Worm (Caenorhabditis elegans) whole organism, L3 larva: ENCODE data around the gene srlf-3.

Experiments
- R02D3.7 ChIP-seq: fragments of 150-350 bp; optimal IDR thresholded peaks from 2 replicates; lab custom pipeline; 2014; ENCODE audit warnings: missing biosample characterization, missing genetic modification characterization
- ZK546.5 ChIP-seq: sonication (generic microtip); optimal IDR thresholded peaks from 2 replicates; lab custom pipeline; 2017; ENCODE audit warnings: missing biosample characterization, missing genetic modification characterization
- aly-2 ChIP-seq: fragments of 150-350 bp; optimal IDR thresholded peaks from 2 replicates; lab custom pipeline; 2014; ENCODE audit warnings: missing biosample characterization, missing genetic modification characterization
- ama-1 ChIP-seq: fragments of 150-350 bp; optimal IDR thresholded peaks from 2 replicates; lab custom pipeline; 2018
- ceh-16 ChIP-seq: sonication (generic microtip); optimal IDR thresholded peaks from 2 replicates; lab custom pipeline; 2017; ENCODE audit warnings: missing biosample characterization, missing genetic modification characterization
- ceh-28 ChIP-seq: fragments of 150-350 bp; optimal IDR thresholded peaks from 2 replicates; lab custom pipeline; 2014; ENCODE audit warnings: missing biosample characterization, missing genetic modification reagents, missing genetic modification characterization
- ceh-82 ChIP-seq: fragments of 150-350 bp; optimal IDR thresholded peaks from 2 replicates; lab custom pipeline; 2014; ENCODE audit warnings: missing biosample characterization, missing genetic modification characterization
- ceh-9 ChIP-seq: sonication (generic microtip); optimal IDR thresholded peaks from 2 replicates; lab custom pipeline; 2018; ENCODE audit warnings: missing biosample characterization, missing genetic modification characterization
- daf-12 ChIP-seq: fragments of 150-350 bp; optimal IDR thresholded peaks from 2 replicates; lab custom pipeline; 2014; ENCODE audit warnings: missing biosample characterization, missing genetic modification reagents, missing genetic modification characterization
- egl-27 ChIP-seq: sonication (generic microtip); optimal IDR thresholded peaks from 4 replicates; lab custom pipeline; 2017; ENCODE audit warnings: missing biosample characterization, missing genetic modification reagents, missing genetic modification characterization
- elt-1 ChIP-seq: fragments of 150-350 bp; optimal IDR thresholded peaks from 2 replicates; lab custom pipeline; 2014; ENCODE audit warnings: missing biosample characterization, missing genetic modification characterization
- elt-2 ChIP-seq: sonication (generic microtip); optimal IDR thresholded peaks from 2 replicates; lab custom pipeline; 2016; ENCODE audit warnings: missing genetic modification reagents, mild to moderate bottlenecking, missing genetic modification characterization, missing compliant biosample characterization
- elt-3 ChIP-seq, 3 experiments: fragments of 150-350 bp in 1 of 3; sonication (generic microtip) in 2 of 3; optimal IDR thresholded peaks; 2 replicates in 2 of 3; 4 replicates in 1 of 3; lab custom pipeline; 2014 to 2017; ENCODE audit warnings: missing biosample characterization in 3 of 3, missing genetic modification characterization in 3 of 3
- eor-1 ChIP-seq, 2 experiments: fragments of 150-350 bp; optimal IDR thresholded peaks; 2 replicates each; lab custom pipeline; 2014 to 2018; ENCODE audit warnings: missing biosample characterization in 2 of 2, missing genetic modification characterization in 2 of 2
- fkh-10 ChIP-seq: sonication (generic microtip); optimal IDR thresholded peaks from 2 replicates; lab custom pipeline; 2017; ENCODE audit warnings: missing biosample characterization, missing genetic modification reagents, missing genetic modification characterization
- fkh-2 ChIP-seq: fragments of 150-350 bp; optimal IDR thresholded peaks from 2 replicates; lab custom pipeline; 2014; ENCODE audit warnings: missing biosample characterization, missing genetic modification reagents, missing genetic modification characterization
- fos-1 ChIP-seq: fragments of 150-350 bp; optimal IDR thresholded peaks from 2 replicates; lab custom pipeline; 2014; ENCODE audit warnings: missing biosample characterization, missing genetic modification characterization
- hmg-11 ChIP-seq: sonication (generic microtip); optimal IDR thresholded peaks from 2 replicates; lab custom pipeline; 2016; ENCODE audit warnings: missing genetic modification characterization, missing compliant biosample characterization
- jun-1 ChIP-seq: fragments of 150-350 bp; optimal IDR thresholded peaks from 2 replicates; lab custom pipeline; 2014; ENCODE audit warnings: missing biosample characterization, missing genetic modification reagents, missing genetic modification characterization
- lin-39 ChIP-seq: fragments of 150-350 bp; optimal IDR thresholded peaks from 2 replicates; lab custom pipeline; 2018; ENCODE audit warnings: missing biosample characterization, missing genetic modification reagents, missing genetic modification characterization
- mdl-1 ChIP-seq: fragments of 150-350 bp; optimal IDR thresholded peaks from 2 replicates; lab custom pipeline; 2014; ENCODE audit warnings: missing biosample characterization, missing genetic modification characterization
- mml-1 ChIP-seq: fragments of 150-350 bp; sonication (generic microtip); optimal IDR thresholded peaks from 3 replicates; lab custom pipeline; 2014; ENCODE audit warnings: missing biosample characterization, missing genetic modification characterization
- nfya-1 ChIP-seq: sonication (generic microtip); optimal IDR thresholded peaks from 2 replicates; lab custom pipeline; 2017; ENCODE audit warnings: missing genetic modification characterization, mild to moderate bottlenecking, missing compliant biosample characterization, antibody characterized with exemption, moderate library complexity; ENCODE audit not compliant: insufficient read depth
- nhr-11 ChIP-seq: fragments of 150-350 bp; optimal IDR thresholded peaks from 2 replicates; lab custom pipeline; 2014; ENCODE audit warnings: missing biosample characterization, missing genetic modification characterization
- nhr-12 ChIP-seq: fragments of 150-350 bp; optimal IDR thresholded peaks from 2 replicates; lab custom pipeline; 2014; ENCODE audit warnings: missing biosample characterization, missing genetic modification characterization
- nhr-23 ChIP-seq: fragments of 150-350 bp; optimal IDR thresholded peaks from 2 replicates; lab custom pipeline; 2014; ENCODE audit warnings: missing biosample characterization, missing genetic modification reagents, missing genetic modification characterization
- nhr-237 ChIP-seq: fragments of 150-350 bp; optimal IDR thresholded peaks from 2 replicates; lab custom pipeline; 2014; ENCODE audit warnings: missing biosample characterization, missing genetic modification characterization
- nhr-25 ChIP-seq: sonication (generic microtip); optimal IDR thresholded peaks from 2 replicates; lab custom pipeline; 2017; ENCODE audit warnings: missing biosample characterization, missing genetic modification characterization
- nhr-28 ChIP-seq: fragments of 150-350 bp; optimal IDR thresholded peaks from 2 replicates; lab custom pipeline; 2014; ENCODE audit warnings: missing biosample characterization, missing genetic modification characterization
- nhr-43 ChIP-seq: sonication (generic microtip); optimal IDR thresholded peaks from 2 replicates; lab custom pipeline; 2016; ENCODE audit warnings: mild to moderate bottlenecking, missing genetic modification characterization, missing compliant biosample characterization; ENCODE audit not compliant: poor library complexity, severe bottlenecking
- nhr-67 ChIP-seq: fragments of 150-350 bp; optimal IDR thresholded peaks from 2 replicates; lab custom pipeline; 2014; ENCODE audit warnings: missing biosample characterization, missing genetic modification characterization
- nhr-77 ChIP-seq: fragments of 150-350 bp; optimal IDR thresholded peaks from 2 replicates; lab custom pipeline; 2014; ENCODE audit warnings: missing biosample characterization, missing genetic modification characterization
- pha-4 ChIP-seq: fragments of 150-350 bp; optimal IDR thresholded peaks from 2 replicates; lab custom pipeline; 2014; ENCODE audit warnings: missing biosample characterization, missing genetic modification reagents, missing genetic modification characterization
- pqm-1 ChIP-seq: fragments of 150-350 bp; optimal IDR thresholded peaks from 2 replicates; lab custom pipeline; 2017; ENCODE audit warnings: missing biosample characterization, missing genetic modification characterization, inconsistent platforms
- snpc-4 ChIP-seq: fragments of 150-350 bp; optimal IDR thresholded peaks from 2 replicates; lab custom pipeline; 2014; ENCODE audit warnings: missing biosample characterization, missing genetic modification characterization
- tbx-2 ChIP-seq: sonication (generic microtip); optimal IDR thresholded peaks from 2 replicates; lab custom pipeline; 2016; ENCODE audit warnings: mild to moderate bottlenecking, missing genetic modification characterization, missing compliant biosample characterization
- unc-62 ChIP-seq: fragments of 150-350 bp; sonication (generic microtip); optimal IDR thresholded peaks from 4 replicates; lab custom pipeline; 2014; ENCODE audit warnings: missing biosample characterization, missing genetic modification reagents, missing genetic modification characterization
- zag-1 ChIP-seq: fragments of 150-350 bp; optimal IDR thresholded peaks from 2 replicates; lab custom pipeline; 2014; ENCODE audit warnings: missing biosample characterization, missing genetic modification characterization
- ztf-11 ChIP-seq: fragments of 150-350 bp; optimal IDR thresholded peaks from 2 replicates; lab custom pipeline; 2014; ENCODE audit warnings: missing biosample characterization, missing genetic modification characterization

The srlf-3 gene

ce11 chrIV:8461177-8461576, 26.1 kb upstream of the srlf-3 start:
- TF ChIP-seq ztf-11 (tag; lab: Kevin White, UChicago): no peak
- TF ChIP-seq pha-4 (tag; lab: Kevin White, UChicago): no peak
- TF ChIP-seq fkh-10 (GFP tag; lab: Kevin White, UChicago): no peak
- TF ChIP-seq nhr-11 (tag; lab: Kevin White, UChicago): no peak
- no peak for TF ChIP-seq nhr-67
- TF ChIP-seq ceh-9 (tag; lab: Kevin White, UChicago): no peak
- TF ChIP-seq lin-39 (tag; lab: Kevin White, UChicago): no peak
- TF ChIP-seq elt-1 (tag; lab: Kevin White, UChicago): no peak
- TF ChIP-seq ZK546.5 (tag; lab: Kevin White, UChicago): no peak
- no peak for TF ChIP-seq jun-1 (tag; lab: Kevin White, UChicago)
- TF ChIP-seq mml-1 (tag; lab: Kevin White, UChicago): no peak
- no peak for TF ChIP-seq elt-3 (tag; optimal IDR thresholded peaks at IDR 0.05; lab: Kevin White, UChicago)
- no peak for TF ChIP-seq ceh-82 (tag; lab: Kevin White, UChicago)
- no peak for TF ChIP-seq ceh-28
- TF ChIP-seq tbx-2 (tag; lab: Kevin White, UChicago): no peak
- TF ChIP-seq nhr-237 (tag; lab: Kevin White, UChicago): no peak
- no peak for TF ChIP-seq hmg-11 (tag; lab: Kevin White, UChicago)
- no peak for TF ChIP-seq nhr-12 (tag; lab: Kevin White, UChicago)

ce11 chrIV:8462376-8462775, 24.9 kb upstream of the srlf-3 start:
- TF ChIP-seq pqm-1 (tag; lab: Kevin White, UChicago) (no peak), daf-12 (no peak), eor-1 (tag; optimal IDR thresholded peaks at IDR 0.05; lab: Kevin White, UChicago) (no peak), ztf-11 (tag; lab: Kevin White, UChicago) (no peak), ceh-9 (tag; lab: Kevin White, UChicago) (no peak), nfya-1 (no peak), nhr-11 (tag; lab: Kevin White, UChicago) (no peak), ceh-28 (no peak), jun-1 (tag; lab: Kevin White, UChicago) (no peak), zag-1 (tag; lab: Kevin White, UChicago) (no peak), R02D3.7 (tag; lab: Kevin White, UChicago) (no peak), hmg-11 (tag; lab: Kevin White, UChicago) (no peak), mml-1 (tag; lab: Kevin White, UChicago) (no peak), ceh-16 (tag; lab: Kevin White, UChicago) (no peak), ZK546.5 (tag; lab: Kevin White, UChicago) (no peak), nhr-77 (tag; lab: Kevin White, UChicago) (no peak), fos-1 (tag; lab: Kevin White, UChicago) (no peak), aly-2 (no peak), mdl-1 (no peak), snpc-4 (tag; lab: Kevin White, UChicago) (no peak)

- TF ChIP-seq jun-1 (tag; lab: Kevin White, UChicago): no peak
- peak; percentile 37 for TF ChIP-seq mdl-1
- TF ChIP-seq nhr-23 (tag; lab: Kevin White, UChicago): peak; percentile 70
- peak; percentile 11 for TF ChIP-seq nhr-43 (tag; lab: Kevin White, UChicago)
- TF ChIP-seq egl-27 (tag; lab: Kevin White, UChicago): peak; percentile 41
- TF ChIP-seq unc-62 (GFP tag; lab: Kevin White, UChicago): peak; percentile 80
- TF ChIP-seq elt-2 (tag; lab: Kevin White, UChicago): no peak
- TF ChIP-seq nhr-25 (tag; lab: Kevin White, UChicago): peak; percentile 64
These were observed 24.2 kb upstream of the srlf-3 start for ce11 chrIV:8463069-8463468.

- TF ChIP-seq lin-39 (tag; lab: Kevin White, UChicago) (no peak), pha-4 (tag; lab: Kevin White, UChicago) (no peak), nhr-25 (tag; lab: Kevin White, UChicago) (no peak), ceh-9 (tag; lab: Kevin White, UChicago) (no peak), mdl-1 (no peak), elt-3 (tag; optimal IDR thresholded peaks at IDR 0.05; lab: Kevin White, UChicago) (no peak), hmg-11 (tag; lab: Kevin White, UChicago) (no peak), egl-27 (tag; lab: Kevin White, UChicago) (no peak), elt-2 (tag; lab: Kevin White, UChicago) (no peak), nfya-1 (no peak), fkh-10 (GFP tag; lab: Kevin White, UChicago) (no peak), ZK546.5 (tag; lab: Kevin White, UChicago) (no peak), nhr-12 (tag; lab: Kevin White, UChicago) (no peak), R02D3.7 (tag; lab: Kevin White, UChicago) (no peak), nhr-28 (no peak), ama-1 (lab: Kevin White, UChicago) (no peak), fkh-2 (tag; lab: Kevin White, UChicago) (no peak)
These were observed 23.6 kb upstream of the srlf-3 start, which contains the start of gene str-176 for ce11 chrIV:8463716-8464115. TSS of gene str-176 (minus strand) at chrIV:8463816.
